Worm (Caenorhabditis elegans) whole organism, L2 larva: ENCODE data around the gene F37C12.21.

Experiments used
- C34F6.9 ChIP-seq: fragments of 150-350 bp; optimal IDR thresholded peaks from 2 replicates; lab custom pipeline; 2014; ENCODE audit warnings: missing biosample characterization, missing genetic modification characterization
- F13H6.1 ChIP-seq: sonication (generic microtip); optimal IDR thresholded peaks from 2 replicates; lab custom pipeline; 2016; ENCODE audit warnings: missing genetic modification characterization, missing compliant biosample characterization
- R02D3.7 ChIP-seq: fragments of 150-350 bp; optimal IDR thresholded peaks from 2 replicates; lab custom pipeline; 2014; ENCODE audit warnings: missing biosample characterization, missing genetic modification characterization
- Y55F3AM.14 ChIP-seq: fragments of 200-800 bp; sonication (Bioruptor generic); optimal IDR thresholded peaks from 2 replicates; lab custom pipeline; 2018; ENCODE audit warnings: mild to moderate bottlenecking, missing genetic modification characterization, missing compliant biosample characterization
- ZK546.5 ChIP-seq: sonication (generic microtip); optimal IDR thresholded peaks from 2 replicates; lab custom pipeline; 2017; ENCODE audit warnings: missing biosample characterization, missing genetic modification characterization
- alr-1 ChIP-seq: fragments of 150-350 bp; optimal IDR thresholded peaks from 2 replicates; lab custom pipeline; 2014; ENCODE audit warnings: missing biosample characterization, missing genetic modification characterization
- ama-1 ChIP-seq: fragments of 150-350 bp; optimal IDR thresholded peaks from 2 replicates; lab custom pipeline; 2018; ENCODE audit warnings: inconsistent platforms
- blmp-1 ChIP-seq: sonication (generic microtip); optimal IDR thresholded peaks from 2 replicates; lab custom pipeline; 2017; ENCODE audit warnings: missing genetic modification characterization, mild to moderate bottlenecking, missing compliant biosample characterization, antibody characterized with exemption, moderate library complexity; ENCODE audit not compliant: insufficient read depth
- ceh-16 ChIP-seq: fragments of 150-350 bp; optimal IDR thresholded peaks from 2 replicates; lab custom pipeline; 2014; ENCODE audit warnings: missing biosample characterization, missing genetic modification characterization
- dmd-4 ChIP-seq: sonication (generic microtip); optimal IDR thresholded peaks from 2 replicates; lab custom pipeline; 2017; ENCODE audit warnings: missing biosample characterization, missing genetic modification characterization
- egl-27 ChIP-seq: sonication (generic microtip); optimal IDR thresholded peaks from 3 replicates; lab custom pipeline; 2017; ENCODE audit warnings: missing biosample characterization, missing genetic modification reagents, missing genetic modification characterization
- elt-1 ChIP-seq: fragments of 150-350 bp; optimal IDR thresholded peaks from 2 replicates; lab custom pipeline; 2014; ENCODE audit warnings: missing biosample characterization, missing genetic modification characterization
- elt-3 ChIP-seq: sonication (generic microtip); optimal IDR thresholded peaks from 2 replicates; lab custom pipeline; 2017; ENCODE audit warnings: missing biosample characterization, missing genetic modification characterization
- fos-1 ChIP-seq: fragments of 150-350 bp; optimal IDR thresholded peaks from 2 replicates; lab custom pipeline; 2014; ENCODE audit warnings: missing biosample characterization, missing genetic modification characterization
- gmeb-1 ChIP-seq: fragments of 150-350 bp; optimal IDR thresholded peaks from 2 replicates; lab custom pipeline; 2014; ENCODE audit warnings: missing biosample characterization, missing genetic modification characterization
- lin-11 ChIP-seq: fragments of 150-350 bp; sonication (generic microtip); optimal IDR thresholded peaks from 2 replicates; lab custom pipeline; 2014; ENCODE audit warnings: missing biosample characterization, missing genetic modification characterization, inconsistent platforms, mixed read lengths
- lin-39 ChIP-seq: fragments of 150-350 bp; optimal IDR thresholded peaks from 2 replicates; lab custom pipeline; 2014; ENCODE audit warnings: missing biosample characterization, missing genetic modification reagents, missing genetic modification characterization
- lsy-2 ChIP-seq, 2 experiments: fragments of 150-350 bp in 1 of 2; sonication (generic microtip) in 1 of 2; optimal IDR thresholded peaks; 2 replicates each; lab custom pipeline; 2014 to 2017; ENCODE audit warnings: missing biosample characterization in 2 of 2, missing genetic modification characterization in 2 of 2
- mab-5 ChIP-seq: fragments of 150-350 bp; optimal IDR thresholded peaks from 2 replicates; lab custom pipeline; 2014; ENCODE audit warnings: missing biosample characterization, missing genetic modification characterization
- mbf-1 ChIP-seq: sonication (generic microtip); optimal IDR thresholded peaks from 2 replicates; lab custom pipeline; 2017; ENCODE audit warnings: missing biosample characterization, missing genetic modification characterization
- mdl-1 ChIP-seq, 2 experiments: fragments of 150-350 bp in 1 of 2; sonication (generic microtip) in 1 of 2; optimal IDR thresholded peaks; 2 replicates each; lab custom pipeline; 2017; ENCODE audit warnings: missing biosample characterization in 2 of 2, missing genetic modification characterization in 2 of 2
- nhr-10 ChIP-seq: sonication (generic microtip); optimal IDR thresholded peaks from 2 replicates; lab custom pipeline; 2017; ENCODE audit warnings: missing biosample characterization, missing genetic modification characterization
- nhr-11 ChIP-seq: fragments of 150-350 bp; optimal IDR thresholded peaks from 2 replicates; lab custom pipeline; 2014; ENCODE audit warnings: missing biosample characterization, missing genetic modification characterization
- nhr-12 ChIP-seq: fragments of 150-350 bp; optimal IDR thresholded peaks from 2 replicates; lab custom pipeline; 2014; ENCODE audit warnings: missing biosample characterization, missing genetic modification characterization
- nhr-21 ChIP-seq: fragments of 150-350 bp; optimal IDR thresholded peaks from 2 replicates; lab custom pipeline; 2014; ENCODE audit warnings: missing biosample characterization, missing genetic modification characterization
- nhr-237 ChIP-seq: fragments of 150-350 bp; optimal IDR thresholded peaks from 2 replicates; lab custom pipeline; 2014; ENCODE audit warnings: missing biosample characterization, missing genetic modification characterization
- nhr-25 ChIP-seq: fragments of 150-350 bp; sonication (generic microtip); optimal IDR thresholded peaks from 3 replicates; lab custom pipeline; 2014; ENCODE audit warnings: missing biosample characterization, missing genetic modification characterization
- nhr-6 ChIP-seq: fragments of 150-350 bp; optimal IDR thresholded peaks from 2 replicates; lab custom pipeline; 2014; ENCODE audit warnings: missing biosample characterization, missing genetic modification characterization
- nhr-77 ChIP-seq: fragments of 150-350 bp; optimal IDR thresholded peaks from 2 replicates; lab custom pipeline; 2014; ENCODE audit warnings: missing biosample characterization, missing genetic modification characterization
- peb-1 ChIP-seq: fragments of 150-350 bp; optimal IDR thresholded peaks from 2 replicates; lab custom pipeline; 2014; ENCODE audit warnings: missing biosample characterization, missing genetic modification characterization
- sem-4 ChIP-seq: fragments of 150-350 bp; optimal IDR thresholded peaks from 2 replicates; lab custom pipeline; 2014; ENCODE audit warnings: missing biosample characterization, missing genetic modification reagents, missing genetic modification characterization
- skn-1 ChIP-seq: sonication (generic microtip); optimal IDR thresholded peaks from 2 replicates; lab custom pipeline; 2017; ENCODE audit warnings: missing biosample characterization, missing genetic modification characterization
- sma-3 ChIP-seq: sonication (generic microtip); optimal IDR thresholded peaks from 2 replicates; lab custom pipeline; 2016; ENCODE audit warnings: missing genetic modification reagents, missing genetic modification characterization, missing compliant biosample characterization
- sma-9 ChIP-seq, 2 experiments: fragments of 150-350 bp in 1 of 2; sonication (generic microtip) in 1 of 2; optimal IDR thresholded peaks; 2 replicates each; lab custom pipeline; 2014 to 2016; ENCODE audit warnings: missing genetic modification characterization in 2 of 2, mild to moderate bottlenecking in 1 of 2, missing biosample characterization in 1 of 2, missing compliant biosample characterization in 1 of 2, missing genetic modification reagents in 1 of 2, moderate library complexity in 1 of 2
- snpc-4 ChIP-seq: fragments of 150-350 bp; optimal IDR thresholded peaks from 2 replicates; lab custom pipeline; 2014; ENCODE audit warnings: missing biosample characterization, missing genetic modification characterization
- unc-39 ChIP-seq: fragments of 150-350 bp; optimal IDR thresholded peaks from 2 replicates; lab custom pipeline; 2014; ENCODE audit warnings: missing biosample characterization, missing genetic modification characterization
- unc-55 ChIP-seq: fragments of 150-350 bp; sonication (generic microtip); optimal IDR thresholded peaks from 3 replicates; lab custom pipeline; 2014; ENCODE audit warnings: missing biosample characterization, missing genetic modification reagents, missing genetic modification characterization
- zag-1 ChIP-seq: fragments of 150-350 bp; optimal IDR thresholded peaks from 2 replicates; lab custom pipeline; 2014; ENCODE audit warnings: missing biosample characterization, missing genetic modification characterization
- ztf-1 ChIP-seq: fragments of 200-800 bp; sonication (Bioruptor generic); conservative IDR thresholded peaks from 2 replicates; pipeline ENCODE4 v1.3.6; 2022; ENCODE audit warnings: missing genetic modification characterization, missing compliant biosample characterization
- ztf-11 ChIP-seq: sonication (generic microtip); optimal IDR thresholded peaks from 2 replicates; lab custom pipeline; 2017; ENCODE audit warnings: missing biosample characterization, missing genetic modification characterization
- ztf-4 ChIP-seq: fragments of 150-350 bp; optimal IDR thresholded peaks from 2 replicates; lab custom pipeline; 2014; ENCODE audit warnings: missing biosample characterization, missing genetic modification characterization

Gene F37C12.21

DNA sequence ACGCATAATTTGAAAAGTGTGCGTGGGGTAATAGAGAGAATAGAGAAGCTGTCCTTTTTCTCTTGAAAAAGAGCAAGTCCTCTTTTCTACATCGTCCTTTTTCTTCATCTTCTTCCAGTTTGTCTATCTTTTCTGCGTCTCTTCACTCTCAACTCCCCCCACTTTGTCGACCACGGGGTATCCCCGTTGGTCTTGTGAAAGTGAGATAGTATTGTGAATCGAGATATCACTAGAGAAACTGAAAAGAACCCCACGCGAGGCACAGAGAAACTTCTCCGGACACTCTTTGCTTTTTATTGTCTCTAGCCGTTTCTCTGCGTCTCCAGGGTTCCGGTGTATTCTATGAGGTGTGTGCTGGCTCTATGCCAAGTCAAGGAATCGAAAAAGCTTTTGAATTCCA, 32.5 kb upstream of the F37C12.21 start (continued):
- TF ChIP-seq ztf-1 (GFP tag; lab: Robert Waterston, UW) (no peak), skn-1 (tag; lab: Kevin White, UChicago) (no peak), lin-11 (tag; lab: Kevin White, UChicago) (peak; percentile 86), peb-1 (tag; lab: Kevin White, UChicago) (no peak)

DNA sequence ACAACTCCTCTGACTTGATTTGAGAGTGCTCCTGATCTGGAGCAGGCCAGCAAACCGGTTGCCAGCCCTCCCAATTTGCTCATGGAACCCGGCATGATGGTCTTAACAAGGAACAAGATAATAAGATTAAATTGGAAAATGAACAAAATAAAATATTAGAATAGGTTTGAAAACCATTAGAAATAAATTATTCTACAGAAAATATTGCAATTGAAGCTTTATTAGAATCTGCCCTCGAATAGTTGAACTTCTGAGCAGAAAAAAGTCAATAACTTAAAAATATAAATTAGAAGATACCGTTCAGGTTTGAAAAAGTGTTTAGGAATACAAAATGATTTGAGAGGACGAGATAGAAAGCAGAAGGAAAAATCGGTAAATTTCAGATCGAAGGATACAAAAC, 29.4 kb upstream of the F37C12.21 start, which contains the start of gene nuo-4:
Gene nuo-4 (minus strand): TSS at position 101 of the 400 bp plus-strand sequence.
- TF ChIP-seq sem-4 (tag; lab: Kevin White, UChicago) (no peak), sma-3 (GFP tag; lab: Kevin White, UChicago) (no peak)

DNA sequence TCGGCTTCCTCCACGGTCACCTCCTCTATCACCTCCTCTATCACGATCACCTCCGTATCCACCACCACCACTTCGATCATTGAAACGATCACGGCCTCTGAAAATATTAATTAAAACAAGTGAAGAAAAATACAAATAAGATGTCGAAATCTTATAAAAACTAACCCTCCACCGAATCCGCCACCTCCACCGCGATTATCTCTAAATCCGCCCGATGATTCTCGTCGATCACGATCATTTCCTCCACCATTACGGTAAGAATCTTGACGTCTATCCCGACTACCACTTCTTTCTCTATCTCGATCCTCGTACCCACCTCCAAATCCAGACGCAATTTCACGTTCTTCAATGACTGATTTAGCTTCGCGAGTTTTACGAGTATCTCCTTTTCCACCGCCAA, 28.9 kb upstream of the F37C12.21 start:
- no peak for TF ChIP-seq sma-9 (GFP tag; optimal IDR thresholded peaks at IDR 0.05; lab: Kevin White, UChicago)
- no peak for TF ChIP-seq sma-9 (tag; optimal IDR thresholded peaks at IDR 0.05; lab: Kevin White, UChicago)
- no peak for TF ChIP-seq unc-55 (GFP tag; lab: Kevin White, UChicago)
- TF ChIP-seq ztf-1 (GFP tag; lab: Robert Waterston, UW): no peak
- TF ChIP-seq sma-3 (GFP tag; lab: Kevin White, UChicago): no peak
- TF ChIP-seq peb-1 (tag; lab: Kevin White, UChicago): no peak
- TF ChIP-seq mab-5 (tag; lab: Kevin White, UChicago): no peak
- no peak for TF ChIP-seq ZK546.5
- no peak for TF ChIP-seq elt-3 (tag; lab: Kevin White, UChicago)
- TF ChIP-seq mdl-1 (tag; optimal IDR thresholded peaks at IDR 0.05; lab: Kevin White, UChicago): no peak
- TF ChIP-seq unc-39 (tag; lab: Kevin White, UChicago): no peak
- TF ChIP-seq ceh-16 (tag; lab: Kevin White, UChicago): no peak
- no peak for TF ChIP-seq mbf-1 (tag; lab: Kevin White, UChicago)
- TF ChIP-seq nhr-10 (tag; lab: Kevin White, UChicago): no peak
- TF ChIP-seq R02D3.7 (tag; lab: Kevin White, UChicago): no peak
- TF ChIP-seq, all 48 proteins: peak for 0

DNA sequence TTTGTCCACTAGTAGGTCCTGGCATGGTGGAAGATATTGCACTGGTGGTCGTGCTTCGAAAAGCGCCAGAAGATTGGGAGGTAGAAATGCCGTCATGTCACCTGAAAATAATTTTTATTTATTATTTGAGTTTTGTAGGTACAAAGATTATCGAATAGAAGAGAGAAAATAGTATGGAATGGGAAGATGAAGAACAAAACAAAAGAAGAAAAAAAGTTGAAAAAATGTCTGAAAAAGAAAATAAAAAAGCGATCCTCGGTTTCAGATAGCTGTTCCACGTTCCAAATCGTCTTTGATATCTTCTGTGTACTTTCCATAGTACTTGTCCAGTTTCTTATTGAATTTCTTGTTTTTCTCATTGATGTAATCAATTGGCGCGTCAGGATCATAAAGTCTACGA, 27.1 kb upstream of the F37C12.21 start, which contains the start of gene rnp-7:
Gene rnp-7 (minus strand): TSS at position 101 of the 400 bp plus-strand sequence.
- no peak for TF ChIP-seq Y55F3AM.14 (GFP tag; lab: Kevin White, UChicago)
- TF ChIP-seq egl-27 (tag; lab: Kevin White, UChicago): no peak
- TF ChIP-seq blmp-1 (tag; lab: Kevin White, UChicago): no peak
- no peak for TF ChIP-seq lin-39 (tag; lab: Kevin White, UChicago)
- no peak for TF ChIP-seq nhr-25 (tag; lab: Kevin White, UChicago)
- TF ChIP-seq sem-4 (tag; lab: Kevin White, UChicago): no peak
- no peak for TF ChIP-seq nhr-21 (tag; lab: Kevin White, UChicago)
- no peak for TF ChIP-seq nhr-12 (tag; lab: Kevin White, UChicago)
- no peak for TF ChIP-seq mbf-1 (tag; lab: Kevin White, UChicago)

DNA sequence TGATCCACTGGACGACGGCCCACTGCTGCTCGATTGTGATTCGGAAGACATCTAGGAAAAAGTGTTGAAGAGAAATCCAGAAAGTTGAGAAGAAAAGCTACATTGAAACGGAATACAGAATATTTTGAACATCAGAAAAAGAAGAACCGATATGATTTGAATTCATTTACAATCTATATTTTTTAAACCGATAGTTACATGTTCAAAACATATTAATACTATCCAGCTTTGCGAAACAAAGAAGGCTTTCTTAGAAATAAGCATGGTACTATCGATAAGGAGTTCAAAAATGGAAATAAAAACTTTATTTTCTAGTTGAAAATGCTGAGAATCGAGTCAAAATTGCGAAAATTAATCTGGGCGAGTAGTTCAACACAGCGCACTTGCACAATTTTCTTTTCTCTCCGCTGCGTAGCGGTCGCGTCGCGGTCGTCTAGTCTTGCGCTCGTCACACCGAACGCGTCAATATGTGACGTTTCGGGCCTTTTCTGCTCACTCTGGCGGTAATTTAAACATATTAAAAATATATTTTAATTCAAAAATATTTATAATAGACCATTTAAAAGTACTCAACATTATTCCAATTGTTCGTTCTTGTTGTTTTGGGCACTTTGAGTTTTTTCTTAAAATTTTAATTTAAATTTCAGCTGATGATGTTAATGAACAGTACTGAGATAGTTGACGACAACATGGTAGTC, 25.9 kb upstream of the F37C12.21 start, which contains the start of the genes syf-2 and K04G7.1:
Gene syf-2 (minus strand): TSS at position 51 of the 698 bp plus-strand sequence.
Gene K04G7.1 (plus strand): TSS at position 648 of the 698 bp plus-strand sequence.
- TF ChIP-seq elt-3 (tag; lab: Kevin White, UChicago): no peak
- TF ChIP-seq nhr-21 (tag; lab: Kevin White, UChicago): peak; percentile 86
- peak; percentile 3 for TF ChIP-seq lin-39 (tag; lab: Kevin White, UChicago)
- peak; percentile 78 for TF ChIP-seq F13H6.1 (tag; lab: Kevin White, UChicago)
- TF ChIP-seq elt-1 (tag; lab: Kevin White, UChicago): no peak
- peak; percentile 83 for TF ChIP-seq sma-9 (GFP tag; optimal IDR thresholded peaks at IDR 0.05; lab: Kevin White, UChicago)
- no peak for TF ChIP-seq sma-9 (tag; optimal IDR thresholded peaks at IDR 0.05; lab: Kevin White, UChicago)
- no peak for TF ChIP-seq ztf-11 (tag; lab: Kevin White, UChicago)
- peak; percentile 94 for TF ChIP-seq C34F6.9 (tag; lab: Kevin White, UChicago)
- no peak for TF ChIP-seq dmd-4 (tag; lab: Kevin White, UChicago)
- no peak for TF ChIP-seq nhr-10 (tag; lab: Kevin White, UChicago)
- no peak for TF ChIP-seq nhr-11 (tag; lab: Kevin White, UChicago)
- TF ChIP-seq zag-1: peak; percentile 66
- peak; percentile 98 for TF ChIP-seq unc-55 (GFP tag; lab: Kevin White, UChicago)
- TF ChIP-seq Y55F3AM.14 (GFP tag; lab: Kevin White, UChicago): no peak
- TF ChIP-seq nhr-237 (tag; lab: Kevin White, UChicago): no peak
- peak; percentile 78 to 96 for TF ChIP-seq lsy-2 (tag; optimal IDR thresholded peaks at IDR 0.05; lab: Kevin White, UChicago)
- TF ChIP-seq nhr-6: peak; percentile 69
- TF ChIP-seq ama-1: no peak
- peak; percentile 82 for TF ChIP-seq snpc-4 (tag; lab: Kevin White, UChicago)
- TF ChIP-seq mab-5 (tag; lab: Kevin White, UChicago): peak; percentile 79
- TF ChIP-seq unc-39 (tag; lab: Kevin White, UChicago): no peak
- TF ChIP-seq ceh-16 (tag; lab: Kevin White, UChicago): peak; percentile 56
- peak; percentile 95 for TF ChIP-seq gmeb-1 (tag; lab: Kevin White, UChicago)
- peak; percentile 58 for TF ChIP-seq ztf-4 (tag; lab: Kevin White, UChicago)
- TF ChIP-seq nhr-77 (tag; lab: Kevin White, UChicago): peak; percentile 32
- TF ChIP-seq blmp-1 (tag; lab: Kevin White, UChicago): peak; percentile 63
- TF ChIP-seq fos-1 (tag; lab: Kevin White, UChicago): peak; percentile 82
- no peak for TF ChIP-seq alr-1
- TF ChIP-seq mbf-1 (tag; lab: Kevin White, UChicago): no peak
